Fruit fly (Drosophila melanogaster) whole organism, embryonic: ENCODE results near the gene CG11158.

Experiments
- BEAF-32 ChIP-seq: fragments of 200-800 bp; sonication (Bioruptor generic); optimal IDR thresholded peaks from 3 replicates; lab custom pipeline; 2017; ENCODE audit warnings: missing biosample characterization, missing genetic modification characterization, mild to moderate bottlenecking, moderate library complexity, missing genetic modification reagents
- CG11504 ChIP-seq: fragments of 200-800 bp; sonication (Bioruptor generic); optimal IDR thresholded peaks from 3 replicates; lab custom pipeline; 2019; ENCODE audit warnings: missing biosample characterization, mild to moderate bottlenecking, missing genetic modification characterization, moderate library complexity
- CG1233 ChIP-seq: fragments of 200-800 bp; sonication (Bioruptor generic); optimal IDR thresholded peaks from 4 replicates; lab custom pipeline; 2018; ENCODE audit warnings: missing biosample characterization, mild to moderate bottlenecking, missing genetic modification characterization
- CG12769 ChIP-seq: fragments of 200-800 bp; sonication (Bioruptor generic); optimal IDR thresholded peaks from 2 replicates; lab custom pipeline; 2019; ENCODE audit warnings: missing biosample characterization, mild to moderate bottlenecking, missing genetic modification characterization, moderate library complexity
- CG14860 ChIP-seq: fragments of 200-800 bp; sonication (Bioruptor generic); IDR thresholded peaks from 3 replicates; pipeline ENCODE4 v1.3.6; 2022; ENCODE audit warnings: missing biosample characterization, missing genetic modification characterization; ENCODE audit not compliant: partially characterized antibody
- CG17328 ChIP-seq: fragments of 200-800 bp; sonication (Bioruptor generic); IDR thresholded peaks from 2 replicates; pipeline ENCODE4 v1.3.6; 2022; ENCODE audit warnings: missing biosample characterization, missing genetic modification characterization
- CG17612 ChIP-seq: fragments of 200-800 bp; sonication (Bioruptor generic); IDR thresholded peaks from 2 replicates; pipeline ENCODE4 v1.3.6; 2022; ENCODE audit warnings: missing biosample characterization, missing genetic modification characterization
- CG17912 ChIP-seq: fragments of 200-800 bp; sonication (Bioruptor generic); optimal IDR thresholded peaks from 2 replicates; lab custom pipeline; 2018; ENCODE audit warnings: missing biosample characterization, mild to moderate bottlenecking, missing genetic modification characterization
- CG18599 ChIP-seq: fragments of 200-800 bp; sonication (Bioruptor generic); optimal IDR thresholded peaks from 3 replicates; lab custom pipeline; 2017; ENCODE audit warnings: missing biosample characterization, missing genetic modification characterization, mild to moderate bottlenecking, moderate library complexity, missing genetic modification reagents
- CG2120 ChIP-seq: fragments of 200-800 bp; sonication (Bioruptor generic); optimal IDR thresholded peaks from 3 replicates; lab custom pipeline; 2016; ENCODE audit warnings: missing biosample characterization, missing genetic modification characterization
- CG2678 ChIP-seq: fragments of 200-800 bp; sonication (Bioruptor generic); optimal IDR thresholded peaks from 3 replicates; lab custom pipeline; 2019; ENCODE audit warnings: missing biosample characterization, mild to moderate bottlenecking, missing genetic modification characterization, moderate library complexity
- CG6689 ChIP-seq: fragments of 200-800 bp; sonication (Bioruptor generic); IDR thresholded peaks from 2 replicates; pipeline ENCODE4 v1.3.6; 2022; ENCODE audit warnings: missing biosample characterization, missing genetic modification characterization
- CG6813 ChIP-seq: fragments of 200-800 bp; sonication (Bioruptor generic); optimal IDR thresholded peaks from 2 replicates; lab custom pipeline; 2017; ENCODE audit warnings: missing biosample characterization, missing genetic modification characterization, mild to moderate bottlenecking, moderate library complexity, missing genetic modification reagents
- CrebB ChIP-seq: fragments of 200-800 bp; sonication (Bioruptor generic); optimal IDR thresholded peaks from 3 replicates; lab custom pipeline; 2018; ENCODE audit warnings: missing biosample characterization, mild to moderate bottlenecking, missing genetic modification characterization
- D19A ChIP-seq: fragments of 200-800 bp; optimal IDR thresholded peaks from 3 replicates; lab custom pipeline; 2019; ENCODE audit warnings: missing biosample characterization, mild to moderate bottlenecking, missing genetic modification characterization, moderate library complexity
- Deaf1 ChIP-seq: fragments of 200-800 bp; optimal IDR thresholded peaks from 3 replicates; lab custom pipeline; 2019; ENCODE audit warnings: missing biosample characterization, mild to moderate bottlenecking, missing genetic modification characterization, moderate library complexity
- Dref ChIP-seq: fragments of 200-800 bp; sonication (Bioruptor generic); IDR thresholded peaks from 2 replicates; pipeline ENCODE4 v1.3.6; 2022; ENCODE audit warnings: missing biosample characterization, missing genetic modification characterization
- Hey ChIP-seq: fragments of 200-800 bp; sonication (Bioruptor generic); optimal IDR thresholded peaks from 3 replicates; lab custom pipeline; 2018; ENCODE audit warnings: missing biosample characterization, mild to moderate bottlenecking, missing genetic modification characterization
- Hr39 ChIP-seq: fragments of >200 bp; optimal IDR thresholded peaks from 2 replicates; lab custom pipeline; 2017
- Kr ChIP-seq: fragments of 200-800 bp; sonication (Bioruptor generic); optimal IDR thresholded peaks from 2 replicates; lab custom pipeline; 2017; ENCODE audit warnings: missing biosample characterization, mild to moderate bottlenecking, missing genetic modification characterization
- MBD-R2 ChIP-seq: fragments of 200-800 bp; sonication (Bioruptor generic); IDR thresholded peaks from 2 replicates; pipeline ENCODE4 v1.3.6; 2022; ENCODE audit warnings: missing biosample characterization, missing genetic modification characterization
- MESR4 ChIP-seq: fragments of 200-800 bp; sonication (Bioruptor generic); optimal IDR thresholded peaks from 2 replicates; lab custom pipeline; 2018; ENCODE audit warnings: missing biosample characterization, mild to moderate bottlenecking, missing genetic modification characterization, moderate library complexity
- Med ChIP-seq: fragments of 200-800 bp; sonication (Bioruptor generic); peaks from one replicate; lab custom pipeline; 2016; ENCODE audit warnings: missing biosample characterization, missing genetic modification characterization, mild to moderate bottlenecking, inconsistent platforms, moderate library complexity
- NFAT ChIP-seq: fragments of 200-800 bp; sonication (Bioruptor generic); IDR thresholded peaks from 2 replicates; pipeline ENCODE4 v1.3.6; 2022; ENCODE audit warnings: missing biosample characterization, missing genetic modification characterization
- Nf-YC ChIP-seq: fragments of 200-800 bp; optimal IDR thresholded peaks from 3 replicates; lab custom pipeline; 2019; ENCODE audit warnings: missing biosample characterization, mild to moderate bottlenecking, missing genetic modification characterization, moderate library complexity
- NfI ChIP-seq: fragments of 200-800 bp; sonication (Bioruptor generic); optimal IDR thresholded peaks from 3 replicates; lab custom pipeline; 2018; ENCODE audit warnings: missing biosample characterization, mild to moderate bottlenecking, missing genetic modification characterization, moderate library complexity
- Sry-δ ChIP-seq: fragments of 200-800 bp; sonication (Bioruptor generic); optimal IDR thresholded peaks from 2 replicates; lab custom pipeline; 2016; ENCODE audit warnings: missing biosample characterization, missing genetic modification characterization
- ato ChIP-seq: fragments of 200-800 bp; sonication (Bioruptor generic); IDR thresholded peaks from 2 replicates; pipeline ENCODE4 v1.3.6; 2022; ENCODE audit warnings: missing biosample characterization, missing genetic modification characterization; ENCODE audit not compliant: partially characterized antibody
- chn ChIP-seq: fragments of 200-800 bp; sonication (Bioruptor generic); optimal IDR thresholded peaks from 2 replicates; lab custom pipeline; 2016; ENCODE audit warnings: missing biosample characterization, missing genetic modification characterization
- ci ChIP-seq: fragments of 200-800 bp; sonication (Bioruptor generic); IDR thresholded peaks from 3 replicates; pipeline ENCODE4 v1.3.6; 2022; ENCODE audit warnings: missing biosample characterization, missing genetic modification characterization
- crc ChIP-seq: fragments of 200-800 bp; sonication (Bioruptor generic); optimal IDR thresholded peaks from 2 replicates; lab custom pipeline; 2016; ENCODE audit warnings: missing biosample characterization, missing genetic modification characterization
- crol ChIP-seq: fragments of 200-800 bp; sonication (Bioruptor generic); IDR thresholded peaks from 2 replicates; pipeline ENCODE4 v1.3.6; 2022; ENCODE audit warnings: missing biosample characterization, missing genetic modification characterization
- crp ChIP-seq, 2 experiments: fragments of 200-800 bp; sonication (Bioruptor generic); optimal IDR thresholded peaks; 2 replicates in 1 of 2; 3 replicates in 1 of 2; lab custom pipeline; 2017; ENCODE audit warnings: missing biosample characterization in 2 of 2, missing genetic modification characterization in 2 of 2, mild to moderate bottlenecking in 1 of 2, moderate library complexity in 1 of 2
- fd102C ChIP-seq: fragments of 200-800 bp; sonication (Bioruptor generic); optimal IDR thresholded peaks from 2 replicates; lab custom pipeline; 2018; ENCODE audit warnings: missing biosample characterization, mild to moderate bottlenecking, missing genetic modification characterization, moderate library complexity
- fd64A ChIP-seq: fragments of 200-800 bp; sonication (Bioruptor generic); optimal IDR thresholded peaks from 3 replicates; lab custom pipeline; 2018; ENCODE audit warnings: missing biosample characterization, mild to moderate bottlenecking, missing genetic modification characterization
- grau ChIP-seq: fragments of 200-800 bp; optimal IDR thresholded peaks from 3 replicates; lab custom pipeline; 2019; ENCODE audit warnings: missing biosample characterization, mild to moderate bottlenecking, missing genetic modification characterization, moderate library complexity
- grn ChIP-seq: fragments of 200-800 bp; sonication (Bioruptor generic); optimal IDR thresholded peaks from 3 replicates; lab custom pipeline; 2017; ENCODE audit warnings: missing biosample characterization, missing genetic modification characterization
- hth ChIP-seq: fragments of >200 bp; optimal IDR thresholded peaks from 2 replicates; lab custom pipeline; 2017; ENCODE audit warnings: inconsistent platforms
- kni ChIP-seq: fragments of 200-800 bp; sonication (Bioruptor generic); optimal IDR thresholded peaks from 3 replicates; lab custom pipeline; 2017; ENCODE audit warnings: mild to moderate bottlenecking, missing biosample characterization, missing genetic modification reagents, missing genetic modification characterization
- knrl ChIP-seq: fragments of 200-800 bp; sonication (Bioruptor generic); IDR thresholded peaks from 3 replicates; pipeline ENCODE4 v1.3.6; 2022; ENCODE audit warnings: missing biosample characterization, missing genetic modification characterization; ENCODE audit not compliant: partially characterized antibody
- org-1 ChIP-seq: fragments of 200-800 bp; sonication (Bioruptor generic); optimal IDR thresholded peaks from 2 replicates; lab custom pipeline; 2017; ENCODE audit warnings: missing biosample characterization, missing genetic modification characterization
- phol ChIP-seq: fragments of 200-800 bp; sonication (Bioruptor generic); optimal IDR thresholded peaks from 3 replicates; lab custom pipeline; 2018; ENCODE audit warnings: missing biosample characterization, mild to moderate bottlenecking, missing genetic modification characterization, moderate library complexity
- pnt ChIP-seq: fragments of 200-800 bp; sonication (Bioruptor generic); optimal IDR thresholded peaks from 3 replicates; lab custom pipeline; 2016; ENCODE audit warnings: missing biosample characterization, missing genetic modification characterization
- prd ChIP-seq, 3 experiments: fragments of >200 bp in 2 of 3; fragments of 200-800 bp in 1 of 3; sonication (Bioruptor generic) in 1 of 3; optimal IDR thresholded peaks in 2 of 3; IDR thresholded peaks in 1 of 3; 2 replicates in 2 of 3; 3 replicates in 1 of 3; pipeline versions ENCODE4 v1.3.6 to Lab custom; 2017 to 2022; ENCODE audit warnings: missing biosample characterization in 1 of 3, missing genetic modification characterization in 1 of 3
- pzg ChIP-seq: fragments of 200-800 bp; sonication (Bioruptor generic); optimal IDR thresholded peaks from 3 replicates; lab custom pipeline; 2018; ENCODE audit warnings: missing biosample characterization, mild to moderate bottlenecking, missing genetic modification characterization, moderate library complexity
- so ChIP-seq: fragments of 200-800 bp; sonication (Bioruptor generic); IDR thresholded peaks from 3 replicates; pipeline ENCODE4 v1.3.6; 2022; ENCODE audit warnings: missing biosample characterization, missing genetic modification characterization
- tap ChIP-seq: fragments of 200-800 bp; optimal IDR thresholded peaks from 3 replicates; lab custom pipeline; 2019; ENCODE audit warnings: missing biosample characterization, mild to moderate bottlenecking, missing genetic modification characterization, moderate library complexity
- tll ChIP-seq, 2 experiments: fragments of 200-800 bp in 1 of 2; fragments of >200 bp in 1 of 2; sonication (Bioruptor generic) in 1 of 2; optimal IDR thresholded peaks; 2 replicates each; lab custom pipeline; 2017 to 2019; ENCODE audit warnings: missing biosample characterization in 2 of 2, missing genetic modification characterization in 2 of 2, mild to moderate bottlenecking in 1 of 2, moderate library complexity in 1 of 2
- trh ChIP-seq: fragments of 200-800 bp; sonication (Bioruptor generic); optimal IDR thresholded peaks from 2 replicates; lab custom pipeline; 2016; ENCODE audit warnings: missing biosample characterization, missing genetic modification characterization

The CG11158 gene

DNA sequence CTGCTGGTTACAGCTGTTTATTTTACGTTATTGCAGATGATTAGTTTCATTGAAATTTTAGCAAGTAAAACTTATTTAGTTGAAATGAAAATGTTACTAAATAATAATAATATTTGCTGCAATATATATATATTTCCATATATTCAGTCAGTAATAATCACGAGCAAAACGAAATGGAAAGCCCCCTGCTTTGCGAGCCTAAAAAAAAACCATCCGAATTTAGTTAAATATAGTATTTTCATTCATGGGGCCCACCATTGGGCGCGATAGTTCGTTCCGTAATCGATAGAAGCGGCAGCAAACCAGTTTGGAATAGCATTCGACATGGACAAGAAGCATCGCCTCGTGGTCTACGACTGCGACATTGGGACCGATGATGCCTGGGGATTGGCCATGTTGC is at the start of gene CG11158:
TSS of gene CG11158 (plus strand) at position 301 of the 400 bp plus-strand sequence.
- TF ChIP-seq Dref (GFP tag; lab: Robert Waterston, UW) (peak; percentile 42; the same call in 1 of the 2 replicates), MBD-R2 (GFP tag; lab: Robert Waterston, UW) (peak; percentile 25; the same call in 1 of the 2 replicates), Med (GFP tag; lab: Kevin White, UChicago) (peak; percentile 67), CG11504 (no peak), knrl (GFP tag; lab: Robert Waterston, UW) (0 out of 3 replicates have a peak, but pooled peaks have one; percentile 6), D19A (tag; lab: Kevin White, UChicago) (peak; percentile 17), CG17912 (GFP tag; lab: Kevin White, UChicago) (no peak), Hr39 (lab: Kevin White, UChicago) (no peak), phol (no peak), Nf-YC (no peak), Hey (tag; lab: Kevin White, UChicago) (no peak), BEAF-32 (GFP tag; lab: Kevin White, UChicago) (peak; percentile 30), chn (GFP tag; lab: Kevin White, UChicago) (no peak), kni (GFP tag; lab: Kevin White, UChicago) (no peak), grau (tag; lab: Kevin White, UChicago) (no peak), Sry-δ (peak; percentile 6), MESR4 (peak; percentile 2), CG6689 (no peak), grn (GFP tag; lab: Kevin White, UChicago) (no peak), CG6813 (GFP tag; lab: Kevin White, UChicago) (no peak), pzg (peak; percentile 9), CG17328 (GFP tag; lab: Robert Waterston, UW) (no peak), crp (GFP tag; optimal IDR thresholded peaks at IDR 0.05; lab: Kevin White, UChicago) (peak in 1 of 2 experiments; percentile 30), org-1 (GFP tag; lab: Kevin White, UChicago) (no peak), hth (no peak), ato (GFP tag; lab: Robert Waterston, UW) (no peak)

DNA sequence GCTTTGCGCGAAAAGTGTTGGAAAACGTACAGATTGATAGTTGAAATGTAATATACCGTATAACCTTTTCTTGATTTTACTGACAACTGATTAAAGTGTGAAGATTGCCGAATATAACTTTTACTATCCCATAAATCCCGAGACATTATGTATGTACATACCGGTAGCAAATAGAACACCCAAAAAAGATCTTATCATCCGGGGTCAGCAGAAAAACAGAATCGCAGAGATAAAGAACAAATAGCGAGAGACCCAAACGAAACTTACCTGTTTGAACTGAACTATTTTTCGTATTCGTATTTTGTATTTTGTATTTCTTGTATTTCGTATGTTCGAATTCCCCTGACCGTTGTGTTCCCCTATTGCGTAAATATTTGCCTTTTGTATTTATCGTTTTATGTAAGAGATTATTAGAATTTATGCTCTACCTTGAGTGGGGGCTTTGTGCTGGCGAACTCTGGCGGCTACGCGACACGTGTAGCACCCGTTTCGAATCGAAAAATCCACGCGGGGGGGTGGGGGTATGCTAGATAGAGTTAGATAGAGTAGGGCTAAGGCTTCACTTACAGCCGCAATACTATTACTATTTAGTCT is 49.4 kb upstream of the CG11158 start:
- TF ChIP-seq CG17612 (GFP tag; lab: Robert Waterston, UW) (no peak), CG1233 (GFP tag; lab: Kevin White, UChicago) (peak; percentile 35), Kr (peak; percentile 46), CG12769 (tag; lab: Kevin White, UChicago) (peak; percentile 12), NfI (GFP tag; lab: Kevin White, UChicago) (no peak), ci (GFP tag; lab: Robert Waterston, UW) (peak; percentile 53; the same call in 2 of the 3 replicates), prd (optimal IDR thresholded peaks at IDR 0.05; lab: Kevin White, UChicago) (no peak), prd (GFP tag; IDR thresholded peaks at IDR 0.05; lab: Robert Waterston, UW) (no peak), Deaf1 (no peak), CG14860 (GFP tag; lab: Robert Waterston, UW) (no peak), tll (GFP tag; optimal IDR thresholded peaks at IDR 0.05; lab: Kevin White, UChicago) (peak in 1 of 2 experiments; percentile 21), trh (GFP tag; lab: Kevin White, UChicago) (no peak), NFAT (GFP tag; lab: Robert Waterston, UW) (peak; percentile 26; the same call in 1 of the 2 replicates), crol (GFP tag; lab: Robert Waterston, UW) (peak; percentile 41), fd64A (no peak), CG2120 (GFP tag; lab: Kevin White, UChicago) (peak; percentile 30), CG18599 (GFP tag; lab: Kevin White, UChicago) (peak; percentile 4), so (GFP tag; lab: Robert Waterston, UW) (peak; percentile 27; the same call in 1 of the 3 replicates), Med (GFP tag; lab: Kevin White, UChicago) (peak; percentile 64), CG2678 (tag; lab: Kevin White, UChicago) (peak; percentile 32), tap (tag; lab: Kevin White, UChicago) (no peak), fd102C (GFP tag; lab: Kevin White, UChicago) (peak; percentile 14), CrebB (no peak), pnt (no peak), crc (GFP tag; lab: Kevin White, UChicago) (peak; percentile 1)
